Worm (Caenorhabditis elegans) whole organism, L2 larva: ENCODE results near the gene Y68A4A.10.

Experiments
- F13H6.1 ChIP-seq: sonication (generic microtip); optimal IDR thresholded peaks from 2 replicates; lab custom pipeline; 2016; ENCODE audit warnings: missing genetic modification characterization, missing compliant biosample characterization
- R02D3.7 ChIP-seq: fragments of 150-350 bp; optimal IDR thresholded peaks from 2 replicates; lab custom pipeline; 2014; ENCODE audit warnings: missing biosample characterization, missing genetic modification characterization
- Y55F3AM.14 ChIP-seq: fragments of 200-800 bp; sonication (Bioruptor generic); optimal IDR thresholded peaks from 2 replicates; lab custom pipeline; 2018; ENCODE audit warnings: mild to moderate bottlenecking, missing genetic modification characterization, missing compliant biosample characterization
- ZK546.5 ChIP-seq: sonication (generic microtip); optimal IDR thresholded peaks from 2 replicates; lab custom pipeline; 2017; ENCODE audit warnings: missing biosample characterization, missing genetic modification characterization
- blmp-1 ChIP-seq: sonication (generic microtip); optimal IDR thresholded peaks from 2 replicates; lab custom pipeline; 2017; ENCODE audit warnings: missing genetic modification characterization, mild to moderate bottlenecking, missing compliant biosample characterization, antibody characterized with exemption, moderate library complexity; ENCODE audit not compliant: insufficient read depth
- ceh-16 ChIP-seq: fragments of 150-350 bp; optimal IDR thresholded peaks from 2 replicates; lab custom pipeline; 2014; ENCODE audit warnings: missing biosample characterization, missing genetic modification characterization
- crh-2 ChIP-seq: sonication (generic microtip); optimal IDR thresholded peaks from 2 replicates; lab custom pipeline; 2017; ENCODE audit warnings: missing biosample characterization, missing genetic modification characterization
- dmd-4 ChIP-seq: sonication (generic microtip); optimal IDR thresholded peaks from 2 replicates; lab custom pipeline; 2017; ENCODE audit warnings: missing biosample characterization, missing genetic modification characterization
- egl-27 ChIP-seq: sonication (generic microtip); optimal IDR thresholded peaks from 3 replicates; lab custom pipeline; 2017; ENCODE audit warnings: missing biosample characterization, missing genetic modification reagents, missing genetic modification characterization
- elt-1 ChIP-seq: fragments of 150-350 bp; optimal IDR thresholded peaks from 2 replicates; lab custom pipeline; 2014; ENCODE audit warnings: missing biosample characterization, missing genetic modification characterization
- elt-3 ChIP-seq: sonication (generic microtip); optimal IDR thresholded peaks from 2 replicates; lab custom pipeline; 2017; ENCODE audit warnings: missing biosample characterization, missing genetic modification characterization
- fos-1 ChIP-seq: fragments of 150-350 bp; optimal IDR thresholded peaks from 2 replicates; lab custom pipeline; 2014; ENCODE audit warnings: missing biosample characterization, missing genetic modification characterization
- gmeb-1 ChIP-seq: fragments of 150-350 bp; optimal IDR thresholded peaks from 2 replicates; lab custom pipeline; 2014; ENCODE audit warnings: missing biosample characterization, missing genetic modification characterization
- lin-11 ChIP-seq: fragments of 150-350 bp; sonication (generic microtip); optimal IDR thresholded peaks from 2 replicates; lab custom pipeline; 2014; ENCODE audit warnings: missing biosample characterization, missing genetic modification characterization, inconsistent platforms, mixed read lengths
- lin-13 ChIP-seq: fragments of 150-350 bp; optimal IDR thresholded peaks from 2 replicates; lab custom pipeline; 2014; ENCODE audit warnings: missing biosample characterization, missing genetic modification reagents, missing genetic modification characterization
- lin-39 ChIP-seq: fragments of 150-350 bp; optimal IDR thresholded peaks from 2 replicates; lab custom pipeline; 2014; ENCODE audit warnings: missing biosample characterization, missing genetic modification reagents, missing genetic modification characterization
- lsy-2 ChIP-seq, 2 experiments: fragments of 150-350 bp in 1 of 2; sonication (generic microtip) in 1 of 2; optimal IDR thresholded peaks; 2 replicates each; lab custom pipeline; 2014 to 2017; ENCODE audit warnings: missing biosample characterization in 2 of 2, missing genetic modification characterization in 2 of 2
- nhr-10 ChIP-seq: sonication (generic microtip); optimal IDR thresholded peaks from 2 replicates; lab custom pipeline; 2017; ENCODE audit warnings: missing biosample characterization, missing genetic modification characterization
- nhr-11 ChIP-seq: fragments of 150-350 bp; optimal IDR thresholded peaks from 2 replicates; lab custom pipeline; 2014; ENCODE audit warnings: missing biosample characterization, missing genetic modification characterization
- nhr-21 ChIP-seq: fragments of 150-350 bp; optimal IDR thresholded peaks from 2 replicates; lab custom pipeline; 2014; ENCODE audit warnings: missing biosample characterization, missing genetic modification characterization
- nhr-23 ChIP-seq: fragments of 150-350 bp; optimal IDR thresholded peaks from 2 replicates; lab custom pipeline; 2014; ENCODE audit warnings: missing biosample characterization, missing genetic modification reagents, missing genetic modification characterization
- nhr-237 ChIP-seq: fragments of 150-350 bp; optimal IDR thresholded peaks from 2 replicates; lab custom pipeline; 2014; ENCODE audit warnings: missing biosample characterization, missing genetic modification characterization
- nhr-6 ChIP-seq: fragments of 150-350 bp; optimal IDR thresholded peaks from 2 replicates; lab custom pipeline; 2014; ENCODE audit warnings: missing biosample characterization, missing genetic modification characterization
- nhr-77 ChIP-seq: fragments of 150-350 bp; optimal IDR thresholded peaks from 2 replicates; lab custom pipeline; 2014; ENCODE audit warnings: missing biosample characterization, missing genetic modification characterization
- sem-4 ChIP-seq: fragments of 150-350 bp; optimal IDR thresholded peaks from 2 replicates; lab custom pipeline; 2014; ENCODE audit warnings: missing biosample characterization, missing genetic modification reagents, missing genetic modification characterization
- skn-1 ChIP-seq: sonication (generic microtip); optimal IDR thresholded peaks from 2 replicates; lab custom pipeline; 2017; ENCODE audit warnings: missing biosample characterization, missing genetic modification characterization
- sma-3 ChIP-seq: sonication (generic microtip); optimal IDR thresholded peaks from 2 replicates; lab custom pipeline; 2016; ENCODE audit warnings: missing genetic modification reagents, missing genetic modification characterization, missing compliant biosample characterization
- sma-9 ChIP-seq, 2 experiments: fragments of 150-350 bp in 1 of 2; sonication (generic microtip) in 1 of 2; optimal IDR thresholded peaks; 2 replicates each; lab custom pipeline; 2014 to 2016; ENCODE audit warnings: missing genetic modification characterization in 2 of 2, mild to moderate bottlenecking in 1 of 2, missing biosample characterization in 1 of 2, missing compliant biosample characterization in 1 of 2, missing genetic modification reagents in 1 of 2, moderate library complexity in 1 of 2
- snpc-4 ChIP-seq: fragments of 150-350 bp; optimal IDR thresholded peaks from 2 replicates; lab custom pipeline; 2014; ENCODE audit warnings: missing biosample characterization, missing genetic modification characterization
- unc-55 ChIP-seq: fragments of 150-350 bp; sonication (generic microtip); optimal IDR thresholded peaks from 3 replicates; lab custom pipeline; 2014; ENCODE audit warnings: missing biosample characterization, missing genetic modification reagents, missing genetic modification characterization
- unc-62 ChIP-seq: fragments of 150-350 bp; optimal IDR thresholded peaks from 2 replicates; lab custom pipeline; 2014; ENCODE audit warnings: missing biosample characterization, missing genetic modification reagents, missing genetic modification characterization
- zag-1 ChIP-seq: fragments of 150-350 bp; optimal IDR thresholded peaks from 2 replicates; lab custom pipeline; 2014; ENCODE audit warnings: missing biosample characterization, missing genetic modification characterization
- ztf-11 ChIP-seq: sonication (generic microtip); optimal IDR thresholded peaks from 2 replicates; lab custom pipeline; 2017; ENCODE audit warnings: missing biosample characterization, missing genetic modification characterization
- ztf-4 ChIP-seq: fragments of 150-350 bp; optimal IDR thresholded peaks from 2 replicates; lab custom pipeline; 2014; ENCODE audit warnings: missing biosample characterization, missing genetic modification characterization

Gene Y68A4A.10

ce11 chrV:17201847-17202246 lies at the start of gene Y68A4A.10:
TSS of gene Y68A4A.10 (plus strand) at chrV:17202147.
- no peak for TF ChIP-seq crh-2 (tag; lab: Kevin White, UChicago)
- TF ChIP-seq snpc-4 (tag; lab: Kevin White, UChicago): no peak
- no peak for TF ChIP-seq egl-27 (tag; lab: Kevin White, UChicago)
- no peak for TF ChIP-seq sma-9 (GFP tag; optimal IDR thresholded peaks at IDR 0.05; lab: Kevin White, UChicago)
- no peak for TF ChIP-seq sma-9 (tag; optimal IDR thresholded peaks at IDR 0.05; lab: Kevin White, UChicago)
- no peak for TF ChIP-seq nhr-21 (tag; lab: Kevin White, UChicago)
- no peak for TF ChIP-seq nhr-23
- TF ChIP-seq skn-1 (tag; lab: Kevin White, UChicago): no peak
- no peak for TF ChIP-seq zag-1 (tag; lab: Kevin White, UChicago)
- no peak for TF ChIP-seq lin-13 (GFP tag; lab: Kevin White, UChicago)
- no peak for TF ChIP-seq sma-3
- no peak for TF ChIP-seq lin-11 (tag; lab: Kevin White, UChicago)
- no peak for TF ChIP-seq nhr-10
- no peak for TF ChIP-seq ztf-4 (tag; lab: Kevin White, UChicago)
- TF ChIP-seq unc-62 (GFP tag; lab: Kevin White, UChicago): no peak
- no peak for TF ChIP-seq elt-3 (tag; lab: Kevin White, UChicago)
- no peak for TF ChIP-seq nhr-237
- no peak for TF ChIP-seq dmd-4 (tag; lab: Kevin White, UChicago)

ce11 chrV:17154944-17155343 lies 47.0 kb upstream of the Y68A4A.10 start:
- no peak for TF ChIP-seq nhr-11
- no peak for TF ChIP-seq ceh-16 (tag; lab: Kevin White, UChicago)
- no peak for TF ChIP-seq elt-1 (tag; lab: Kevin White, UChicago)
- no peak for TF ChIP-seq R02D3.7 (tag; lab: Kevin White, UChicago)
- TF ChIP-seq ZK546.5 (tag; lab: Kevin White, UChicago): no peak
- no peak for TF ChIP-seq lsy-2 (tag; optimal IDR thresholded peaks at IDR 0.05; lab: Kevin White, UChicago)
- no peak for TF ChIP-seq F13H6.1
- no peak for TF ChIP-seq skn-1 (tag; lab: Kevin White, UChicago)
- TF ChIP-seq nhr-10: no peak
- TF ChIP-seq nhr-6 (tag; lab: Kevin White, UChicago): no peak
- no peak for TF ChIP-seq nhr-237
- no peak for TF ChIP-seq ztf-4 (tag; lab: Kevin White, UChicago)
- TF ChIP-seq lin-11 (tag; lab: Kevin White, UChicago): no peak
- TF ChIP-seq sem-4 (tag; lab: Kevin White, UChicago): no peak

- TF ChIP-seq ceh-16 (tag; lab: Kevin White, UChicago) (no peak), dmd-4 (tag; lab: Kevin White, UChicago) (no peak), sma-9 (GFP tag; optimal IDR thresholded peaks at IDR 0.05; lab: Kevin White, UChicago) (no peak), sma-9 (tag; optimal IDR thresholded peaks at IDR 0.05; lab: Kevin White, UChicago) (no peak), F13H6.1 (no peak), crh-2 (tag; lab: Kevin White, UChicago) (no peak), unc-55 (GFP tag; lab: Kevin White, UChicago) (no peak), egl-27 (tag; lab: Kevin White, UChicago) (no peak), skn-1 (tag; lab: Kevin White, UChicago) (no peak), blmp-1 (no peak), nhr-6 (tag; lab: Kevin White, UChicago) (no peak), elt-3 (tag; lab: Kevin White, UChicago) (no peak), ztf-11 (tag; lab: Kevin White, UChicago) (no peak), fos-1 (tag; lab: Kevin White, UChicago) (no peak), nhr-77 (tag; lab: Kevin White, UChicago) (no peak), unc-62 (GFP tag; lab: Kevin White, UChicago) (no peak), nhr-11 (no peak), R02D3.7 (tag; lab: Kevin White, UChicago) (no peak)
Measured at ce11 chrV:17155384-17155858, 46.5 kb upstream of the Y68A4A.10 start, which contains the start of gene F40D4.17. TSS of gene F40D4.17 (minus strand) at chrV:17155434.

ce11 chrV:17157154-17157553 lies 44.8 kb upstream of the Y68A4A.10 start, which contains the start of gene F40D4.13:
TSS of gene F40D4.13 (minus strand) at chrV:17157254.
- TF ChIP-seq elt-3 (tag; lab: Kevin White, UChicago) (no peak), R02D3.7 (tag; lab: Kevin White, UChicago) (no peak), snpc-4 (tag; lab: Kevin White, UChicago) (no peak), Y55F3AM.14 (GFP tag; lab: Kevin White, UChicago) (no peak), nhr-6 (tag; lab: Kevin White, UChicago) (no peak), blmp-1 (no peak), lin-39 (tag; lab: Kevin White, UChicago) (no peak), lin-11 (tag; lab: Kevin White, UChicago) (no peak), ceh-16 (tag; lab: Kevin White, UChicago) (no peak), unc-55 (GFP tag; lab: Kevin White, UChicago) (no peak), zag-1 (tag; lab: Kevin White, UChicago) (no peak), gmeb-1 (tag; lab: Kevin White, UChicago) (no peak)
